Worm (Caenorhabditis elegans) whole organism, mixed stage, embryonic: ENCODE measurements around the gene T15B7.14.

Source experiments
- bed-3 ChIP-seq: fragments of 200-800 bp; sonication (Bioruptor generic); optimal IDR thresholded peaks from 3 replicates; lab custom pipeline; 2018; ENCODE audit warnings: mild to moderate bottlenecking, missing genetic modification characterization, moderate library complexity, missing compliant biosample characterization
- cnd-1 ChIP-seq: fragments of 200-800 bp; sonication (Bioruptor generic); optimal IDR thresholded peaks from 2 replicates; lab custom pipeline; 2018; ENCODE audit warnings: mild to moderate bottlenecking, missing genetic modification characterization, missing compliant biosample characterization
- elt-3 ChIP-seq: fragments of 150-350 bp; optimal IDR thresholded peaks from 2 replicates; lab custom pipeline; 2014; ENCODE audit warnings: missing biosample characterization, missing genetic modification characterization
- lin-13 ChIP-seq: fragments of 150-350 bp; optimal IDR thresholded peaks from 2 replicates; lab custom pipeline; 2014; ENCODE audit warnings: missing biosample characterization, missing genetic modification characterization
- nhr-12 ChIP-seq: fragments of 150-350 bp; optimal IDR thresholded peaks from 2 replicates; lab custom pipeline; 2014; ENCODE audit warnings: missing biosample characterization, missing genetic modification characterization
- nhr-28 ChIP-seq: fragments of 150-350 bp; optimal IDR thresholded peaks from 2 replicates; lab custom pipeline; 2014; ENCODE audit warnings: missing biosample characterization, missing genetic modification characterization
- nhr-76 ChIP-seq: sonication (generic microtip); optimal IDR thresholded peaks from 2 replicates; lab custom pipeline; 2017; ENCODE audit warnings: missing biosample characterization, missing genetic modification characterization
- pha-4 ChIP-seq: fragments of 150-350 bp; optimal IDR thresholded peaks from 2 replicates; lab custom pipeline; 2018; ENCODE audit warnings: missing biosample characterization, missing genetic modification reagents, missing genetic modification characterization
- sptf-1 ChIP-seq: sonication (generic microtip); optimal IDR thresholded peaks from 2 replicates; lab custom pipeline; 2017; ENCODE audit warnings: mild to moderate bottlenecking, missing genetic modification characterization, moderate library complexity, missing compliant biosample characterization
- unc-62 ChIP-seq: fragments of 150-350 bp; optimal IDR thresholded peaks from 2 replicates; lab custom pipeline; 2014; ENCODE audit warnings: missing biosample characterization, missing genetic modification reagents, missing genetic modification characterization
- ztf-11 ChIP-seq: fragments of 150-350 bp; optimal IDR thresholded peaks from 2 replicates; lab custom pipeline; 2014; ENCODE audit warnings: missing biosample characterization, missing genetic modification characterization

- TF ChIP-seq cnd-1 (tag; lab: Kevin White, UChicago), result no peak
- no peak for TF ChIP-seq ztf-11 (tag; lab: Kevin White, UChicago)
- TF ChIP-seq lin-13 (tag; lab: Kevin White, UChicago), result no peak
- no peak for TF ChIP-seq bed-3 (GFP tag; lab: Kevin White, UChicago)
- TF ChIP-seq pha-4 (tag; lab: Kevin White, UChicago), result no peak
- TF ChIP-seq nhr-76 (tag; lab: Kevin White, UChicago), result no peak
- no peak for TF ChIP-seq sptf-1 (tag; lab: Kevin White, UChicago)
- no peak for TF ChIP-seq nhr-12 (tag; lab: Kevin White, UChicago)
- TF ChIP-seq elt-3 (tag; lab: Kevin White, UChicago), result no peak
- no peak for TF ChIP-seq nhr-28 (tag; lab: Kevin White, UChicago)
- TF ChIP-seq unc-62 (GFP tag; lab: Kevin White, UChicago), result peak; percentile 69
Observed at ce11 chrV:6874735-6875134, 39.6 kb upstream of the T15B7.14 start.
